Worm (Caenorhabditis elegans): ENCODE data around the gene Y75B8A.24.

ce11 chrIII:12227935-12228334 lies 45.6 kb downstream of the Y75B8A.24 start:
- TF ChIP-seq nhr-11 (tag; optimal IDR thresholded peaks at IDR 0.05) (no peak), egl-27 (tag; optimal IDR thresholded peaks at IDR 0.05) (no peak), blmp-1 (tag; optimal IDR thresholded peaks at IDR 0.05; ENCODE audit: insufficient read depth) (no peak)

Measured in whole organism, L2 larva.